Worm (Caenorhabditis elegans) whole organism, L3 larva: ENCODE data around the gene Y51H4A.1.

Experiments
- R02D3.7 ChIP-seq: fragments of 150-350 bp; optimal IDR thresholded peaks from 2 replicates; lab custom pipeline; 2014; ENCODE audit warnings: missing biosample characterization, missing genetic modification characterization
- elt-2 ChIP-seq: sonication (generic microtip); optimal IDR thresholded peaks from 2 replicates; lab custom pipeline; 2016; ENCODE audit warnings: missing genetic modification reagents, mild to moderate bottlenecking, missing genetic modification characterization, missing compliant biosample characterization
- fkh-2 ChIP-seq: fragments of 150-350 bp; optimal IDR thresholded peaks from 2 replicates; lab custom pipeline; 2014; ENCODE audit warnings: missing biosample characterization, missing genetic modification reagents, missing genetic modification characterization
- jun-1 ChIP-seq: fragments of 150-350 bp; optimal IDR thresholded peaks from 2 replicates; lab custom pipeline; 2014; ENCODE audit warnings: missing biosample characterization, missing genetic modification reagents, missing genetic modification characterization
- nfya-1 ChIP-seq: sonication (generic microtip); optimal IDR thresholded peaks from 2 replicates; lab custom pipeline; 2017; ENCODE audit warnings: missing genetic modification characterization, mild to moderate bottlenecking, missing compliant biosample characterization, antibody characterized with exemption, moderate library complexity; ENCODE audit not compliant: insufficient read depth
- nhr-25 ChIP-seq: sonication (generic microtip); optimal IDR thresholded peaks from 2 replicates; lab custom pipeline; 2017; ENCODE audit warnings: missing biosample characterization, missing genetic modification characterization
- nhr-28 ChIP-seq: fragments of 150-350 bp; optimal IDR thresholded peaks from 2 replicates; lab custom pipeline; 2014; ENCODE audit warnings: missing biosample characterization, missing genetic modification characterization
- nhr-76 ChIP-seq: fragments of 150-350 bp; sonication (generic microtip); optimal IDR thresholded peaks from 5 replicates; lab custom pipeline; 2014; ENCODE audit warnings: missing biosample characterization, missing genetic modification characterization
- nhr-77 ChIP-seq: fragments of 150-350 bp; optimal IDR thresholded peaks from 2 replicates; lab custom pipeline; 2014; ENCODE audit warnings: missing biosample characterization, missing genetic modification characterization
- unc-39 ChIP-seq: sonication (generic microtip); optimal IDR thresholded peaks from 4 replicates; lab custom pipeline; 2017; ENCODE audit warnings: missing biosample characterization, missing genetic modification characterization

- TF ChIP-seq nhr-28 (no peak), unc-39 (no peak), nfya-1 (tag; lab: Kevin White, UChicago) (no peak), nhr-77 (no peak), fkh-2 (tag; lab: Kevin White, UChicago) (no peak), R02D3.7 (tag; lab: Kevin White, UChicago) (no peak), nhr-25 (tag; lab: Kevin White, UChicago) (no peak), jun-1 (tag; lab: Kevin White, UChicago) (no peak), nhr-76 (tag; lab: Kevin White, UChicago) (no peak), elt-2 (tag; lab: Kevin White, UChicago) (no peak)
These were observed 5.5 kb downstream of the Y51H4A.1 start for ce11 chrIV:16471569-16471968.
